Worm (Caenorhabditis elegans) whole organism, L4/young adult: ENCODE measurements around the gene F57G8.7.
"Not testable (repeated sequence)": the region's sequence is repeated elsewhere in the genome, so short reads cannot be mapped to it uniquely, and the experiment has no call there.

Experiments used
- W03F9.2 ChIP-seq: fragments of 150-350 bp; optimal IDR thresholded peaks from 2 replicates; lab custom pipeline; 2014; ENCODE audit warnings: missing biosample characterization, missing genetic modification characterization
- dao-5 ChIP-seq: sonication (generic microtip); optimal IDR thresholded peaks from 2 replicates; lab custom pipeline; 2016; ENCODE audit warnings: missing genotype, missing genetic modification characterization, moderate library complexity, missing compliant biosample characterization
- him-1 ChIP-seq: sonication (generic microtip); optimal IDR thresholded peaks from 2 replicates; lab custom pipeline; 2016; ENCODE audit warnings: missing genotype, missing genetic modification reagents, missing genetic modification characterization, missing compliant biosample characterization

Gene F57G8.7

ce11 chrV:16317244-16317643 is 11.7 kb upstream of the F57G8.7 start, which contains the start of gene srh-180:
Gene srh-180, plus strand, starts transcription at chrV:16317544.
- no peak for TF ChIP-seq W03F9.2
- no peak for TF ChIP-seq dao-5
- TF ChIP-seq him-1 = no peak

- TF ChIP-seq W03F9.2 (no peak), dao-5 (no peak), him-1 (no peak)
Observed at ce11 chrV:16322155-16322554, 6.8 kb upstream of the F57G8.7 start.

ce11 chrV:16333412-16333811 is 4.5 kb downstream of the F57G8.7 start, which contains the start of gene srh-167:
Gene srh-167, plus strand, starts transcription at chrV:16333712.
- TF ChIP-seq him-1 (no peak), dao-5 (no peak), W03F9.2 (no peak)

ce11 chrV:16336326-16336725 is 7.4 kb downstream of the F57G8.7 start, which contains the start of gene srw-87:
Gene srw-87, plus strand, starts transcription at chrV:16336626.
- no peak for TF ChIP-seq dao-5
- no peak for TF ChIP-seq W03F9.2
- TF ChIP-seq him-1 = no peak

- not testable (repeated sequence) for TF ChIP-seq W03F9.2, dao-5, him-1
Observed at ce11 chrV:16338287-16339092, 9.5 kb downstream of the F57G8.7 start, which contains the start of gene slc-9B.2. Gene slc-9B.2, plus strand, starts transcription at chrV:16339042.

ce11 chrV:16342258-16342618 is 13.3 kb downstream of the F57G8.7 start, which contains the start of gene nhr-193:
Gene nhr-193, plus strand, starts transcription at chrV:16342308.
- TF ChIP-seq dao-5 (no peak), him-1 (no peak), W03F9.2 (no peak)

- TF ChIP-seq W03F9.2 = no peak
- TF ChIP-seq dao-5 = no peak
- no peak for TF ChIP-seq him-1
Observed at ce11 chrV:16346406-16347108, 17.6 kb downstream of the F57G8.7 start, which contains the start of the genes W08G11.5 and W08G11.1. Gene W08G11.5, minus strand, starts transcription at chrV:16346506. Gene W08G11.1, plus strand, starts transcription at chrV:16347058.

ce11 chrV:16350061-16350460 is 21.1 kb downstream of the F57G8.7 start:
- TF ChIP-seq him-1 (no peak), W03F9.2 (no peak), dao-5 (no peak)

ce11 chrV:16350775-16351378 is 21.9 kb downstream of the F57G8.7 start:
- TF ChIP-seq dao-5 (no peak), him-1 (peak; percentile 81), W03F9.2 (no peak)

- TF ChIP-seq W03F9.2 = no peak
- TF ChIP-seq him-1 = no peak
- no peak for TF ChIP-seq dao-5
Observed at ce11 chrV:16351757-16352156, 22.8 kb downstream of the F57G8.7 start.

- TF ChIP-seq him-1 (no peak), W03F9.2 (peak; percentile 17)
Observed at ce11 chrV:16352282-16352681, 23.3 kb downstream of the F57G8.7 start.

- TF ChIP-seq him-1 (no peak), dao-5 (no peak), W03F9.2 (no peak)
Observed at ce11 chrV:16354675-16355074, 25.7 kb downstream of the F57G8.7 start.

ce11 chrV:16355941-16356340 is 27.0 kb downstream of the F57G8.7 start:
- no peak for TF ChIP-seq dao-5
- peak; percentile 86 for TF ChIP-seq him-1
- peak; percentile 64 for TF ChIP-seq W03F9.2

ce11 chrV:16356798-16357197 is 27.8 kb downstream of the F57G8.7 start:
- TF ChIP-seq W03F9.2 = no peak
- TF ChIP-seq him-1 = no peak
- no peak for TF ChIP-seq dao-5

- TF ChIP-seq him-1 (no peak), W03F9.2 (no peak), dao-5 (no peak)
Observed at ce11 chrV:16357253-16357652, 28.3 kb downstream of the F57G8.7 start, which contains the start of gene pptr-1. Gene pptr-1, plus strand, starts transcription at chrV:16357521.
